Worm (Caenorhabditis elegans) whole organism, dauer: ENCODE results near the gene vha-13.

Experiments
- unc-62 ChIP-seq: sonication (generic microtip); optimal IDR thresholded peaks from 2 replicates; lab custom pipeline; 2017; ENCODE audit warnings: missing biosample characterization, missing genetic modification reagents, missing genetic modification characterization

The vha-13 gene

DNA sequence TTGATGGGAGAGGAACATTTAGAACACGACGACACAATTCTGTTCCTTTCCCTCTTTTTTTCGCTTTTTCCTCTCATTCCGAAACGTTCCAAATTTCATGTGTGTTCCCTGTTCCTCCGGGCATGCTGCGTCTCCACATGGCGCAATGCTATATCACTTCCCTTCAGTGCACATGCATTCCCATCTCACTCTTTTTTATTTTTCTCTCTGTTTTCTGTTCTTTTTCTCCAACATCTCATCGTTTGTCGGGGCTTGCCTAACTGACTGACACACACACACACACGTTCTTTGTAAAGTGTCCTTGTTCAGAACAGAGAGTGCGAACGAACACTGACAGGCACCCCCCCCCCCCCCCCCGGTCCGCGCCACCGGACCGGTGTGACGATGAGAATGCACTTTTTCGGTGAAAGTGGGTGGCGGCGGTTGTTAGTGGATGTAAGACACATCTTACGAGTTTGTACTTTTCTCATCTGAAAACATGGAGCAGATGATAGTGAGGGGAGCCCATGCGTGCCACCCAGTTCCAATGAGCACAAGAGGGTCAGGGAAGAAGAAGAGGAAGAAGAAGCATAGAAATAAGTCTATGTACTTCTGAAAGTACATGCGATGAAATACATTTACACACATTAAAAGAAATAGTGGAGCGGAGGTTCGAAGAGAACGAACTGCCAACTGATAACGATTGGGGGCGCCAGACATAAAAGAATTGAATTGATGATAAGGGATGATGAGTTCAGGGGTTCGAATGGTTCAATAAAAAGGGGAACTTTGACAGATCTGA lies 17.0 kb downstream of the vha-13 start:
- TF ChIP-seq unc-62 (GFP tag; lab: Kevin White, UChicago), result no peak

DNA sequence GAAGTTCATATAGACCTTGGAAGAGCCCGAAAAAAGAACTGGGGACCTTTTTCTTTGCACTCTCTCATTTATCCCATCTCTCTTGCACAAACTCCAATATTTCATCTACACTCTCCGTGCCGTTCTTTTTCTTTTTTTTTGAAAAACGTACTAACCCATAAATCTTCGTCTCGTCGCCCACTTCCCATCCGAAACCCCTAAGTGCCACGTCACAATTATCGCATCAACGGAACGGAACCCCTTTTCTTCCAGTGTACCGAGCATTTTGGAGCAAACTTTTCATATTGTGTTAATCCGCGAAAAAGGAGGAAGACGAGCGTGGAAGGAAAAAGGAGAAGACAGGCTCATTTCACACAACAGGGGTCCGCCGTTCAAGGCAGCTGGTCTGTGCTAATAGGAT lies 17.9 kb downstream of the vha-13 start:
- TF ChIP-seq unc-62 (GFP tag; lab: Kevin White, UChicago), result no peak

DNA sequence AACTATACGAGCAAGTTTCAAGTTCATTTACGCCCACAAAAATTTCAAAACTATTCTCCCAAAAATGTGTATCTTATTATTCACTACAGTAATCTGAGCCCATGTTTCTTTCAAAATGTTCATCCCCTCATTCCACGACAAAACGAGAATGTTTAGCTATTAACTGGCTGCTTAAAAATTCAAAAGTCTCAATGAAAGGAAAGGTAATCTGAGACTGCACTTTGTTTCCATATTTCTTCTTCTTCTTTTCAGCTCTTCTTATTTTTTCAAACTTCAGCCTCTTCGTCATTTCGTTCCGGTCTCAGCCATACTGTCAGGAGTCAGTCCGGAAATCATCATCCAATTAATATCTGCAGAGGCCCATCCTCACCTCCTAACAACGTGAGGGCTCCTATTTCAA lies 21.3 kb downstream of the vha-13 start, which contains the start of gene unc-39:
TSS of gene unc-39 (plus strand) at position 301 of the 400 bp plus-strand sequence.
- TF ChIP-seq unc-62 (GFP tag; lab: Kevin White, UChicago), result no peak

DNA sequence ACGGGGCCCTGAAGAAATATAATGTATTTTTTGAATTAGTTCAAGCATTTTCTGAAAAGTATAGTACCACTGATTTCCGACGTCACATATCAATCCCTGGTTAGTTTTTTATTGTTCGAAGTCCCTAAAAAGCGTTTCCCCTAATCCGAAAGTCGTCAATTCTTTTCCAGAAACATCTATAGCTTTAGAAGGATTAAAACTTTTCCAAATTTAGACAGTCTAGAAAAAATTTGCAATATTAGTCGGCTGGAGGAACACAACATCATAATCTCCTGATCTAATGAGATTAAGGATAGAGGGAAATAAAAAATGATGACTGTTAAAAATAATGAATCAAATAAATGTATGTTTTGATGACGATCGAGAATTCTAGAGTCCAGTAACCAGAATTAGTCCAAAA lies 26.5 kb downstream of the vha-13 start:
- no peak for TF ChIP-seq unc-62 (GFP tag; lab: Kevin White, UChicago)

DNA sequence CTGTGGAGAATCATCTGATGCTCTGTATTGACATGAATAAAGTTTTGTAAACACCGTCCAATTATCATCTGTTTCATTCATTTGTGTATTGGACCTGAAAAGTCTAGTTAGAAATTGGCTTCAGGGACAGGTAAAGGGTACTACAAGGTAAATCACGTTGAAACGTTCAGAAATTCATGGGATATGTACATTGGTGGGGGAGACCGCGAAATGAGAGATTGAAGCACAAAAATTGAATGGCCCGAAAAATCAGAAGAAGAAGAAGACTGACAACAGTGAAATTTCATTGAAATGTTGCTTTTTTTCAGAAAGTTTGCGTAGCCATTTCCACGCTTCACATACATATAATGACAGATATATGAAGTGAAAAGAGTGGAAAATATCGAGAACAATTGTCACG lies 27.5 kb downstream of the vha-13 start, which contains the start of gene npr-43:
TSS of gene npr-43 (minus strand) at position 101 of the 400 bp plus-strand sequence.
- TF ChIP-seq unc-62 (GFP tag; lab: Kevin White, UChicago), result no peak

DNA sequence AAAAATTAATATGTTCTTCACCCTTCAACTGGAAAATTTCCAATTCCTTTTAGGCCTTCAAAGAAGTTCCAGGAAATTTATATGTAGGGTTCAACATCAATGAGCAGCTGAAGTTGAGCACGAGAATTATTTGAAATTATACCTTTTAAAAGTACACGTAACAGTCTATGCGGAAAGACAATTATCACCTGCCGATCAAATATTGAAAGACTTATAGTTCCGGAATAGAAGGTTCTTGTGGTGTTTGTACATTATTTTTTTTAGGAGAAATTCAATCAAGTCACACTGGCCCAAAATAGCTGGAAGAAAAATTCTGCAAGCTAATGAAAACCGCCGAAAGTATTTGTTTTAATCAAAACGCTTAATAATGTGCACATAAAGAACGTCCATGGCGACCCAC lies 28.7 kb downstream of the vha-13 start:
- no peak for TF ChIP-seq unc-62 (GFP tag; lab: Kevin White, UChicago)

DNA sequence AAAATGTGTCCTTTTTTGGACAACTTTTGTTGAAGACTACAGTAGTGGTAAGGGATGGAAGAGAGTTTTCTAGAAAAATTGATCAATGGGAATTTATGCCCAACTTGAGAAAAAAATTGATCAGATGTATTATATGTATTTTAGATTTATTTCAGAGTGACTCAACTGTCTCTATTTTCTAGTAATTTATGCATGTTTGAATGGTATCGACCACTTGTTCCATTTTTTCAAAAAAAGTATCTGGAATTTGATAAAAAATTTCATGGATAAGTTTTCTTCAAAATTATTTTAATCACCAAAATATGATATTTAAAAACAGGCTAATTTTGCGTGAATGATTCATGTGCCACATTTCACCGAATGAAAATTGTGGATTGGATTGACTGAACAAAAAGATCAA lies 40.3 kb downstream of the vha-13 start, which contains the start of gene C15H11.10:
TSS of gene C15H11.10 (plus strand) at position 301 of the 400 bp plus-strand sequence.
- no peak for TF ChIP-seq unc-62 (GFP tag; lab: Kevin White, UChicago)

DNA sequence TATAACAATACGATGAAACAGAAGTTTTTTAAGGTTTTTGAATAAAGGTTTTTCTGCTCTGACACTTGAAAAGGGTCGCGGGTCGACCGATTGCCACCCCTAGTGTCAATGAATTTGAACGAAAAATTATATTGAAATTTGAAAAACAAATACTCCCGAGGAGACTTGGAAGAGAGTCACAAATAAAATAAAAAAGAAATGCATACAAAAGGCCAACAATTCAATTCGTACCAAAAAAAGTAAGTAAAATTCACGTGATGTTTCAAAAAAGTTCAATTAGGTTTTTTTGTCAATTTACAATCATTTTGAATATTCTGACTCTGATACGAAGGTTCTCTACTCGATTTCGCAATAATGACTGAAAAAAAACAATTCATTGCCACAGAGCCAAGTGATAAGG lies 42.0 kb downstream of the vha-13 start, which contains the start of gene C15H11.1:
TSS of gene C15H11.1 (plus strand) at position 301 of the 400 bp plus-strand sequence.
- TF ChIP-seq unc-62 (GFP tag; lab: Kevin White, UChicago), result no peak

DNA sequence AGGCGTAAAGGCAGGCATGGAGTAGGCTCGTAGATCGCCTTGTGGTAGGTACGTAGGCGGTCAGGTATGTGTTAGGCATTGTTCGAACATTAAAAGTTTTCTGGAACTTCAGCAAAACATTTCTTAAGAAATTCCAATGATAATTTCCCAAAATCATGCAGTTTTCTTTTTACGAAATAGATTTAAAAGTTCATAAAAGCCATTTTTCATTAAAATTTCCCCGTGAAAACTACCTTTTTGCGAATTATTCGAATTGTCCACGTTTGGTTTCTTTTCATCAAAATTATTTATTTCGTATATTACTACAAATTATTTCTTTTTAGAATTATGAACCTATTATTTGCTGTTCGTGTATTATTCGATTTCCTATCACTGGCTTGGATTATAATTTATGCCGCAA lies 43.2 kb downstream of the vha-13 start, which contains the start of gene C15H11.13:
TSS of gene C15H11.13 (plus strand) at position 301 of the 400 bp plus-strand sequence.
- no peak for TF ChIP-seq unc-62 (GFP tag; lab: Kevin White, UChicago)

DNA sequence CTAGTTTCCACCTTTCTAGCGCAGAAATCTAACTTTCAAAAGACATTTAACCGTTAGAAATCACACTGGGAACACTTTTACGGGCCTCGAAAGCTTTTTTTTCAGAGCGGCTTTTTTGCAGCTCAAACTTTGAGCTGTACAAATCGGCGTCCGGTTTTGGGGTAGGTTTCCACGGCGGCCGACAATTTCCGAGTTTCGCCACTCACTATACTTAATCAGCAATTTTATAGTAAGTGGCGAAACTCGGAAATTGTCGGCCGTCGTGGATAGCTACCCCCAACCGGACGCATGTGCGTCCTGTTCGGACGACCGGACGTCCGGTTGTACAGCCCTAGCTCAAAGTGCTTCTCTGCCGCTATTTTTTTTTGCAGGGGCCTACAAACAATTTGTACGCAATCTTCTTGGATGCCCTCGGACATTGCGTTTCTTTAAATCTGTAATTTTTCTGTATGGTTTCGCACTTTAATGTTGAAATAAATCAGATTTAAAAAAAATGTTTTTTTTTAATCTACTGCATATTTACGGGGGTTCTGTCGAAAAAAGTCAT lies 44.7 kb downstream of the vha-13 start:
- TF ChIP-seq unc-62 (GFP tag; lab: Kevin White, UChicago), result no peak
